Fruit fly (Drosophila melanogaster): ENCODE results near the gene Cchl.

Cchl gene

DNA sequence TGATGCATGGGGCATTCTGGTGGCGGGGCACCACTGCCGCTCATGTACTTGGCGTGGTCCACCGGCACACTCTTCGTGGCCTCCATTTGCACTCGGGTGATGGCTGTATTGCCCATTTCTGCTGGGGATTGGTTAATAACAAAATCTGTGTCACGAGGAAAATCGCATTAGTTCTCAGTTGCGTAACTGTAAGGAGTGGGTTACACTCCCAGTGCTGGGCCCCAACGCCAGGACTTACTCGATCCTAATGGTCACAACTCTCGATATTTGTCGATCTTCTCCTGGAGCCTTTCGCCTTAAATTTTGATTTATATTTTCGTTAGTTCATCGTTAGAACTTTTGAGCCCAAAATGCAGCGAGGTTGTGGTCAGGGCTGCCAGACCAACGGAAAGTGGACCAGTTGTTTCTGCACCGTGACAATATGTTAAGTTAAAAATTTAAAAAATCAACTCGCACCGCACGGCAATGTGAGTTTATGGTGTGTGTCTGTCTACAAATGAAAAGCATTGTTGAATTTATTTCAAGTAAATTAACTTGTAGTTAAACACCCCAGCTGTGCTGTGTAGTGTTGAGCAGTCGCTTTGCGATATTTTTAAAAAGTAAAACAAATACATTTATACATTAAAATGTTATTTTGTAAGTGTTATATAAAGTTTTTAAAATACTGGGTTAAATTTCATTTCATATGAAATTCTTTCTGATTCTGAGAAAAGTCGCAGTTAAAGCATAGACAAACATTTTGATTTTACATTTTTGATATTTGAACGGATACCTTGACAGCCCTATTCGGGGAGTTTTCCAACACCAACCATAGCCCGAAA is at the start of gene Cchl, which contains the start of gene ND-42:
Cchl (minus strand) TSS at position 559 of the 821 bp plus-strand sequence.
ND-42 (plus strand) TSS at position 788 of the 821 bp plus-strand sequence.
- peak; percentile 72 for TF ChIP-seq CG17801 (GFP tag; optimal IDR thresholded peaks at IDR 0.05; ENCODE audit: partially characterized antibody)

DNA sequence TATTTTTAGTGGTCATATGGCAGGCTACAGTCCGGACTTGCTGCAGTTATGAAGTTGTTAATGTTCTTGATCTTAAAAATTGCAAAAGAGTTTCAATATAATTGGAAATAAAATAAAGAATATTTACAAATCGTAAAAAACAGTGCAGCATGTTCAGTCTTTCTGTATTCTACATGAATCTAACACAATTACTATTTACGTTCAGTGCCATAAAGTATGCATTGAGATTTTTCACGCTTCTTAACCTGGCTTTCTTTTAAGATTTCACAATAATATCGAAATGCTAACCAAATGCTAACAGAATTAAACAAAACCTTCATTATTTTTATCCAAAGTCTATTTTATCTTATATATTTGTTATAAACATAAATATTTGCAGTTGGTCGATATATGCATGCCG is 45.3 kb upstream of the Cchl start:
- no peak for TF ChIP-seq CG17801 (GFP tag; optimal IDR thresholded peaks at IDR 0.05; ENCODE audit: partially characterized antibody)

DNA sequence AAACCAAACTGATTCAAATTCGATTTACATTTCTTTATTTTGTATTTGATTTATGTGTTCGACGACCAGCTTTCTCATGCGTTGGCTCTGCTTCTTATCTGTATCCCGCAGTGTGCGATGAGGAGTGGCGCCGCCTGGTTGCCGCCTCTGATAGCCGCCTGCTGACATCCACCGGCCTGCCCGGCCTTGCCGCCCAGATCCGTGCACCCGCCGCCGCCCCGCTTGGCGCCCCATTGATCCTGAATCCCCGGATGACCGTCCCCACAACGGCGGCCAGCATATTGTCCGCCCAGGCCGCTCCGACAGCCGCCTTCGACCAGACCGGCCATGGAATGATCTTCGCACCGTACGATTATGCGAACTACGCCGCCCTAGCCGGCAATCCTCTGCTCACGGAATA is 44.3 kb upstream of the Cchl start:
- no peak for TF ChIP-seq CG17801 (GFP tag; optimal IDR thresholded peaks at IDR 0.05; ENCODE audit: partially characterized antibody)

DNA sequence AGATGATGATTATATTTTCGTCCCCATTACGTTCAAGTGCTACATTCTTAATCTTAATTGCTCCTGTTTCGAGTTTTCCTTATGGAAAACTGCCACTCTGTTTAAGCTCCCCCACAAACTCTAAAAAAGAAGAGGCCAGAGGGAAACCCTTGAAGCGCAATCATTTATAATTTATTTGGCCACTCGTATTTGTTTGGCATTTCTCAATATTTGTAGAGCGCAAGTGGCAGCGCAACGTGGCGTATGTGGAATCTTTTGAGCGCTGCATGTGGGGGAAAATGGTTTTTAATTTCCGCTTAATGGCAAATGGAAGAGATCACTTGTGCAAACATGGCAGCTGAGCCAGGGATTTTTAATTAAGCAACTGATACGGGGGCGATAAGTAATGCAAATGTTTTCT is 40.0 kb upstream of the Cchl start:
- TF ChIP-seq CG17801 (GFP tag; optimal IDR thresholded peaks at IDR 0.05; ENCODE audit: partially characterized antibody): no peak

DNA sequence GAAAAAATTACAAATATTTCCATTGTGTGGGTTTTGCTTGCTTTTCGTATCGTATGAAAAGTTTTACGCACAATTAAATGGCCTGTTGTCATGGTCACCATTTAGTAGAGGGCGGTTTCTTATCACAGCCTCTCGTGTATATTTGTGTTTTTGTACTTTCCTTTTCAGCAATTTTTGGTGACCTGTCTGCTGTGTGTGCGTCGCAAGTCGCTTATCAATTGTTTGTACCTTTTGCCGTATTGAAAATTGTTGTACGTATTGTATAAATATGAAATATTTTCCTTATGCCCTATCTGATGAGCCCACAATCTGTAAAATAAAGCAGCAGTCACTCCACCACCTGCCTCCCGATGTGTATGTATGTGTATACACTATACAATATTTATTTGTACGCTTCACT is 39.2 kb upstream of the Cchl start:
- no peak for TF ChIP-seq CG17801 (GFP tag; optimal IDR thresholded peaks at IDR 0.05; ENCODE audit: partially characterized antibody)

DNA sequence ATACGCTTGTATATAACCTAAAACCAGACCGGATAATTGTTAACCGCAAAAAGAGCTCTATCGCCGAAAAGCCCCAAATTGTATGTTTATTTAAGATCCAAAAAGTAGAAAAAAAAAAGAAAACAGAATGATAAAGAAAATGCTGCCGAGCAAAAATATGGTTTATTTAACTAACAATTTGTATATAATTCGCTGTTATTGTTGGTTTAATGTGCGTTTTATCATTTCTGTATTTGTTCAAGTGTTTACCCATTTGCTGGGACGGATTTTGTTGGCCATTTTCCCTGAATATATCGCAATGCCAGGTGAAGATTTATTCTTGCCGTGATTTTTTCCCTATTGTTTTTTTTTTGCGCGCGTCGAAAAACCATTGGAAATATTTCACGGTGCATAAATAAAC is 29.8 kb upstream of the Cchl start:
- no peak for TF ChIP-seq CG17801 (GFP tag; optimal IDR thresholded peaks at IDR 0.05; ENCODE audit: partially characterized antibody)

DNA sequence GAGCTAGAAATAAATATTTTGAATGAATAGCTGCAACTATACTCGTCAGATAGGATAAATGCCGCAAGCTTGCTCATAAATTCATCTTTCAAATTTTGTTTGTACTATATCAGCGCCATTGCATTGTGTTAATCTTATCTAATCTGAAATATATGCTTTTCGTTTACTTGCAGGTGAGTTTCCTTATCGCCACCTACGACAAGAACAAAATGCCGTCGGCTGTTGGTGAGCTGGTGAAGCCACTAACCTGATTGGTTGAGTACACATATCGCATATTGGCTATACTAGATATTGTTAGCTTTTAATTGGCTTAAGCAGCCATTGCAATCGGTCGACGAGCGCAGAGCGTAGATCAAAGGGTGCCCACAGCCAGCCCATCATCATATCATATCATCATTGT is 26.5 kb upstream of the Cchl start:
- no peak for TF ChIP-seq CG17801 (GFP tag; optimal IDR thresholded peaks at IDR 0.05; ENCODE audit: partially characterized antibody)

DNA sequence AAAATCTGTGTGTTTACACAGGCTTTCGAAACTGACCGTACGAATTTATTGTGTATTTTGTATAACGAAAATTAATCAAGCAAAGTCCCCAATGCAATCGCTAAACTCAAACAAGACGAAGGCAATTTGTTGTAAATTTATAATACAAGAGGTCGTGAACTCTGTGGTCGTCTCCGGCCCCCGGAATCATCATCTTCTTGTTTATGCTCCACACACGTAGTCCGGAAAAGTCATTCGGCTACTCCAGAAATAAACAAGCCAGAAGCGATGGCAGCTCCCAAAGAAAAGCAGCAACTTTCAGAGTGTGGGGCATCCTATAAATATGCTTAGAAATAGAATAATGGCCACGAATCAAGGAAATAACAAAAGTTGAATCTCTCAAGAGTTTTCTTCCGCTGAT is 25.9 kb upstream of the Cchl start:
- no peak for TF ChIP-seq CG17801 (GFP tag; optimal IDR thresholded peaks at IDR 0.05; ENCODE audit: partially characterized antibody)

DNA sequence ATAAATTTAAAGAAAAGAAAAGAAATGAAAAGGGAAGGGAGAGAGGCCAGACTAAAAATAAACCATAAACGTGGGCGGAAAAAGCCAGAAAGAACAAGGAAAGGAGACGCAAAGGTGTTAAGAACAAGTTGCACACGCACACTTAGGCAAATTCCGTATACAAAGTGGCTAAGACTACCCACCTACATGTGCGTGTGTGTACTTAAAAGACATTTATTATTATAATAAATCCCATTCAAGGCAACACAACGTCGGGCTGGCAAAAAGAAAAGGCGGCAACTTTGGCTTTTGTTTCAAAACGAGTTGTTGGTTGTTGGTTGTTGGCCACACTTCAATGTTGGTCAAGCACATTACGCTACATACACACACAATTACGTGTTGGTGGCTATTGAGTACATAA is 25.0 kb upstream of the Cchl start:
- no peak for TF ChIP-seq CG17801 (GFP tag; optimal IDR thresholded peaks at IDR 0.05; ENCODE audit: partially characterized antibody)

DNA sequence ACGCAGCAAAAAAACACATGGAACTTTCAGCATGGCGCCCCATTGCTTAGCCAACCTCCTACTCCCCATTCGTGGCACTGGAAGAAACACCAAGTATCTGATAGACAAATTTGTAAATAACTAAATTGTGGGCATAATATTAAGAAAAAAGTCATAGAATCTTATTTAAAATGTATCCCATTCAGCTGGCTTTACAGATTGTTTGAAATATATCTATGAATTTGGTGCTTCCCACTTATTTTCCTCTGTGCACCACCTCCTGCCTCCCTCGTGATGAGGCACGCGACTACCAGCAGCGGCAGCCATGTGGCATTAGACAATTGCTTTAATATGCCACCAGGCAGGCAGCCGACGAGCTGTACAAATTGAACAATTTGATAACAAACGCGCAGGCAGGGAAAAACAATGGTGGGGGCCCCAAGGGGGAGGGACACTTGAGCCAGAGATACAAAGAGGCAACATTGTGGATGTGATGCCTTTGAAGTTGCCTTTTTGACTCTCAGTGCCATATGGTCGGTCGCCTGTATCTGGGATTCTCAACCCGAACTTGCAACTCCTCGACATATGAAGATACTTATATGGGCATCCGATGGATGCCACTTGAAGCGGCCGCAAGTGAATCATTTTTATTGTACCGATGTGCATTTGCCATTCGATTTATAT is 22.0 kb upstream of the Cchl start:
- no peak for TF ChIP-seq CG17801 (GFP tag; optimal IDR thresholded peaks at IDR 0.05; ENCODE audit: partially characterized antibody)

DNA sequence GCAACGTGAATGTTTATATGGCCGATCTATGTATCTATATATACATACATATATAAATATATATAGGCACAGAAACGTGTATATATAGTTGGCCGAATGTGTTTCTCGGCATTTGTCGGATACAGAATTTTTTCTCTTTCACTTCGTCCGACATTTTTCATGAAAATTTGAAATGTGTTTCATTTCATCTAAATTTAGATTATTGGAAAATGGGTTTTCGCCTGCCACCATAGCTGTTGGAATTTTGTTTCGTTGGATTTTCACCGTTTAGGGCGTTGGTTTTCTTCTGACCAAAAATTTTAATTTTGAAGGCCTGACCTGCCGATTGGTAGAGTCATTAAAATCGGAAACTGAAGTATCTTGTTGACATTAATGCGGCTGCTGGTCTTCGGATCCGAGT is 20.1 kb upstream of the Cchl start:
- no peak for TF ChIP-seq CG17801 (GFP tag; optimal IDR thresholded peaks at IDR 0.05; ENCODE audit: partially characterized antibody)

DNA sequence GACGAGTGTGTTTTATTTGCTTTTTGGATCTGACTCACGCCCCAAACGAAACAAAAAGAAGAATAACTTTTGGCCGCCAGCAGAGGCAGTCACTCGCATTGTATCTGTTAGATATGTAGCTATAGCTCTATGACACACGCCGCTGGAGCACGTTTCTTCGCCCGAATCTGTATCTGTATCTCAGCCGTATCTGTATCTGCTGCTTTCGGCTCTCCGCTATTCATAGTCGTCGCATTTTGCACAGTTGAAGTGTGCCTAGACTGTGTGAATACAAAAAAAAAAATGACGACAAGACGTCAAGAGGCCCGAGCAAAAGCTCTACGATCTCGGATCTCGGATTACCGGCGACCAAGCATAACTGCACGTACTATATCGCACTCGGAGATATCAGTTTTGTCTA is 19.4 kb upstream of the Cchl start:
- no peak for TF ChIP-seq CG17801 (GFP tag; optimal IDR thresholded peaks at IDR 0.05; ENCODE audit: partially characterized antibody)

DNA sequence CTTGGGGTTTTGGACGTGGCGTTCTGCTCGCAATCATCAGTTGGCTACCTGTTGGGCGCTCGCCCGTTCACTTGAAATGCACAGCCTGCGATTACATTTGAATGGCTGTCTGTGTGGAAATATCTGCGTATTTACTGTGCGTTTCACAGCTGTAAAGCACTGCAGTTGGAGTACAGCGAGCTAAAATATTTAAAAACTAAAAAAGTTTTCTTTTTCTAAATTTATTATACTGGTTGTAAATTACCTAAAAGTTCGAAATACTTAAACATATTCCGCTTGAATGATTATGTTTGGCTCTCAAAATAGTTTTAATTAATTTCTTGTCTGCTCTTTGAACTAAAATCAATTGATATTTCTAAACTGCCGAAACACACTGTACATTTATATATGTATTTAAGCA is 19.0 kb upstream of the Cchl start:
- TF ChIP-seq CG17801 (GFP tag; optimal IDR thresholded peaks at IDR 0.05; ENCODE audit: partially characterized antibody): no peak

DNA sequence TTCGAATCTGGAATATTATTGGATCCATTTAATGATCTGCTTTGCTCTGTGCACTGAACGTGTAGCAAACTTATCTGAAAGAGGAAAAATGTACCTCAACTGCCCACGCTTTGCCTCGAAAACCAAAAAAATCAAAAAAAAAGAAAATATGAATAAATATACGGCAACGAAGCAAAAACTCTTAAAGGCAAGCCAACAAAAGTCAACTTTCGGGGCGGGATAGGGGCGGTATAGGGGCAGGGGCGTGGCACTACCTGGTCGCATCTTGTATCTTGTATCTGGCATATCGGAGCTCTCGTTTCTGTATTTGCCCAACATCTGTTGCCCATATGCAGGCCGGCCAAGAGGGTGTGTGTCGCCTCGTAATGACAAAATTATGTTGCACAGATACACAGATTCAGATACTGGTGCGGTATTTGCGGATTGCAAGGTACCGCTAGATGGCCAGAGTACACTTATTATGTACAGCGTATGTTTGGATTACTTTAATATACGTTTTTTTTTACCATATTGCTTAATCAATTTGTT is 17.2 kb upstream of the Cchl start:
- no peak for TF ChIP-seq CG17801 (GFP tag; optimal IDR thresholded peaks at IDR 0.05; ENCODE audit: partially characterized antibody)

DNA sequence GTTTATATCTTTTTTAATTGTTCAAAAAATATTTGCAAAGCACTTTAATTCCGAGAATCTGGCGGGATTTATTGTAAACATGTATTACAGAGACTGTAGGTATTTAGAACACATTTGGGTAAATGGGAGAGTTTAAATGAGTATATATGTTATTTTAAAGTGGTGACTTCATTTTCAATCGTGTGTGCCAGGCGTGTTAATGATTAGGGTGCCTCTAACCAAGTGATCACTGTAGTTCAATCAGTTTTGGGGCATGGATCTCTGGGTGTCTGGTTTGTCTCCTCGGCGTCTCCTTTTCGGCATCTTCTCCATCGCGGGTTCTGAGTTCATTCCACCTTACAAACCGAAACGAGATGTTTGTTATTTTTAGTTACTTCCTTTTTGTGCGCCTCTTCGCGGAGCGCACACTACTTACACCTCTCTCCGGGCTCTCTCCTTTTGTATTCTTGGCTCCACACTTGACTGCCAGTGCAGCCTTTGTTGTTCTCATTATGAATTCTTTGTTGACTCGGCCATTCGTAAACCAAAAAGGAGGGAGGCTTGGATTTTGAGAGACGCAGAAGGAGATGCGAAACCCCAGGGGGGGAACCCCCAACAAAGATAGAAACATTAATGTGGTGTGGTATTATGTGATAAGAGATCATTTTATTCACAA is 16.6 kb upstream of the Cchl start:
- TF ChIP-seq CG17801 (GFP tag; optimal IDR thresholded peaks at IDR 0.05; ENCODE audit: partially characterized antibody): no peak

DNA sequence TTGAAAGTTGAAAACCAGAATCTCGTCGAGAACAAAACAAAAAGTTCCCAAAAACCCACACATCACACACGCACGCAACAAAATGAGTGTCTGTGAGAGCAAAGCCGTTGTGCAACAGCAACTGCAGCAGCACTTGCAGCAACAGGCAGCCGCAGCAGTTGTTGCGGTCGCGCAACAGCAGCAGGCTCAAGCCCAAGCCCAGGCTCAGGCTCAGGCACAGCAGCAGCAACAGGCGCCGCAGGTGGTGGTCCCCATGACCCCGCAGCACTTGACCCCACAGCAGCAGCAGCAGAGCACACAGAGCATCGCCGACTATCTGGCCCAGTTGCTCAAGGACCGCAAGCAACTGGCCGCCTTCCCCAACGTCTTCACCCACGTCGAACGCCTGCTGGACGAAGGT is 15.7 kb upstream of the Cchl start:
- no peak for TF ChIP-seq CG17801 (GFP tag; optimal IDR thresholded peaks at IDR 0.05; ENCODE audit: partially characterized antibody)
